Fruit fly (Drosophila melanogaster) whole organism, wandering third instar larva: ENCODE measurements around the gene CG3679.

Source experiments
- Abd-B ChIP-seq: fragments of >200 bp; optimal IDR thresholded peaks from 2 replicates; lab custom pipeline; 2017; ENCODE audit warnings: missing biosample characterization, missing genetic modification characterization
- CG32264 ChIP-seq: fragments of 200-800 bp; sonication (Bioruptor generic); optimal IDR thresholded peaks from 2 replicates; lab custom pipeline; 2016; ENCODE audit warnings: missing biosample characterization, missing genetic modification characterization
- CG9705 ChIP-seq: fragments of 200-800 bp; sonication (Bioruptor generic); optimal IDR thresholded peaks from 2 replicates; lab custom pipeline; 2018; ENCODE audit warnings: missing biosample characterization, mild to moderate bottlenecking, missing genetic modification characterization
- CrebA ChIP-seq: fragments of 200-800 bp; sonication (Bioruptor generic); optimal IDR thresholded peaks from 2 replicates; lab custom pipeline; 2016; ENCODE audit warnings: missing biosample characterization, mild to moderate bottlenecking, missing genetic modification characterization, borderline replicate concordance
- Dfd ChIP-seq: fragments of >200 bp; optimal IDR thresholded peaks from 2 replicates; lab custom pipeline; 2017; ENCODE audit warnings: missing biosample characterization, missing genetic modification characterization
- Dif ChIP-seq: fragments of 200-275, 200-300 bp; sonication (Bioruptor generic); optimal IDR thresholded peaks from 2 replicates; lab custom pipeline; 2018; ENCODE audit warnings: missing biosample characterization, missing genetic modification characterization; ENCODE audit not compliant: partially characterized antibody
- GATAd ChIP-seq: sonication (Bioruptor generic); optimal IDR thresholded peaks from 2 replicates; lab custom pipeline; 2016; ENCODE audit warnings: missing biosample characterization, missing genetic modification characterization
- Hnf4 ChIP-seq: fragments of 200-800 bp; sonication (Bioruptor generic); optimal IDR thresholded peaks from 2 replicates; lab custom pipeline; 2016; ENCODE audit warnings: missing biosample characterization, mild to moderate bottlenecking, missing genetic modification characterization
- Hr78 ChIP-seq: fragments of >200 bp; optimal IDR thresholded peaks from 2 replicates; lab custom pipeline; 2017; ENCODE audit warnings: missing biosample characterization, missing genetic modification characterization
- Hr83 ChIP-seq: fragments of 200-300 bp; sonication (Bioruptor generic); optimal IDR thresholded peaks from 2 replicates; lab custom pipeline; 2016; ENCODE audit warnings: missing biosample characterization, mild to moderate bottlenecking, missing genetic modification characterization, moderate library complexity; ENCODE audit not compliant: poor library complexity, severe bottlenecking
- Jra ChIP-seq: sonication (Bioruptor generic); optimal IDR thresholded peaks from 2 replicates; lab custom pipeline; 2016; ENCODE audit warnings: missing biosample characterization, missing genetic modification characterization
- Mio ChIP-seq: sonication (Bioruptor generic); optimal IDR thresholded peaks from 2 replicates; lab custom pipeline; 2016; ENCODE audit warnings: missing biosample characterization, missing genetic modification characterization
- Myc ChIP-seq: fragments of >200 bp; optimal IDR thresholded peaks from 2 replicates; lab custom pipeline; 2017
- N ChIP-seq: fragments of >200 bp; optimal IDR thresholded peaks from 2 replicates; lab custom pipeline; 2018; ENCODE audit warnings: missing biosample characterization, missing external identifiers, missing genetic modification characterization
- Rel ChIP-seq, 2 experiments: fragments of 200-800 bp; sonication (Bioruptor generic) in 1 of 2; optimal IDR thresholded peaks; 2 replicates in 1 of 2; 3 replicates in 1 of 2; lab custom pipeline; 2016 to 2019; ENCODE audit warnings: mild to moderate bottlenecking in 2 of 2, missing biosample characterization in 2 of 2, missing genetic modification characterization in 2 of 2, moderate library complexity in 1 of 2
- Sp1 ChIP-seq: fragments of 200-800 bp; sonication (Bioruptor generic); optimal IDR thresholded peaks from 3 replicates; lab custom pipeline; 2019; ENCODE audit warnings: missing biosample characterization, mild to moderate bottlenecking, missing genetic modification characterization, moderate library complexity
- Vsx2 ChIP-seq: fragments of 200-300, 225-300 bp; sonication (Bioruptor generic); optimal IDR thresholded peaks from 2 replicates; lab custom pipeline; 2018; ENCODE audit warnings: missing biosample characterization, missing genetic modification characterization; ENCODE audit not compliant: partially characterized antibody
- br ChIP-seq: fragments of 200-800 bp; sonication (Bioruptor generic); optimal IDR thresholded peaks from 2 replicates; lab custom pipeline; 2016; ENCODE audit warnings: missing biosample characterization, missing genetic modification characterization
- brk ChIP-seq: fragments of 200-800 bp; sonication (Bioruptor generic); optimal IDR thresholded peaks from 2 replicates; lab custom pipeline; 2016; ENCODE audit warnings: missing biosample characterization, mild to moderate bottlenecking, missing genetic modification characterization
- dl ChIP-seq, 2 experiments: fragments of 175-275, 200-275 bp in 1 of 2; fragments of 200-275 bp in 1 of 2; sonication (Bioruptor generic); optimal IDR thresholded peaks; lab custom pipeline; 2018; ENCODE audit warnings: mild to moderate bottlenecking in 2 of 2, missing biosample characterization in 2 of 2, missing genetic modification characterization in 2 of 2, moderate library complexity in 2 of 2; ENCODE audit not compliant: partially characterized antibody in 2 of 2, insufficient read depth in 1 of 2
- dmrt93B ChIP-seq: fragments of 200-800 bp; sonication (Bioruptor generic); optimal IDR thresholded peaks from 2 replicates; lab custom pipeline; 2018; ENCODE audit warnings: missing biosample characterization, mild to moderate bottlenecking, missing genetic modification characterization
- dsf ChIP-seq: sonication (Bioruptor generic); optimal IDR thresholded peaks from 2 replicates; lab custom pipeline; 2016; ENCODE audit warnings: missing biosample characterization, missing genetic modification characterization, borderline replicate concordance
- ey ChIP-seq: fragments of 200-800 bp; sonication (Bioruptor generic); optimal IDR thresholded peaks from 2 replicates; lab custom pipeline; 2016; ENCODE audit warnings: missing biosample characterization, missing genetic modification characterization
- foxo ChIP-seq, 2 experiments: fragments of 200-800 bp; sonication (Bioruptor generic); optimal IDR thresholded peaks; 2 replicates in 1 of 2; 3 replicates in 1 of 2; lab custom pipeline; 2016 to 2017; ENCODE audit warnings: missing biosample characterization in 2 of 2, missing genetic modification characterization in 2 of 2
- fru ChIP-seq: fragments of 200-800 bp; sonication (Bioruptor generic); optimal IDR thresholded peaks from 3 replicates; lab custom pipeline; 2016; ENCODE audit warnings: missing biosample characterization, mild to moderate bottlenecking, missing genetic modification characterization
- jim ChIP-seq: fragments of 175-275, 200-325 bp; sonication (Bioruptor generic); optimal IDR thresholded peaks from 2 replicates; lab custom pipeline; 2016; ENCODE audit warnings: missing biosample characterization, mild to moderate bottlenecking, missing genetic modification characterization
- lola ChIP-seq: fragments of >200 bp; optimal IDR thresholded peaks from 2 replicates; lab custom pipeline; 2017; ENCODE audit warnings: missing biosample characterization, missing genetic modification characterization
- pan ChIP-seq: fragments of >200 bp; optimal IDR thresholded peaks from 2 replicates; lab custom pipeline; 2017
- psq ChIP-seq: fragments of 200-800 bp; sonication (Bioruptor generic); optimal IDR thresholded peaks from 3 replicates; lab custom pipeline; 2017; ENCODE audit warnings: missing biosample characterization, mild to moderate bottlenecking, missing genetic modification characterization, moderate library complexity
- rgr ChIP-seq: fragments of 200-800 bp; sonication (Bioruptor generic); optimal IDR thresholded peaks from 3 replicates; lab custom pipeline; 2016; ENCODE audit warnings: missing biosample characterization, mild to moderate bottlenecking, missing genetic modification characterization
- sage ChIP-seq: fragments of 200-800 bp; sonication (Bioruptor generic); optimal IDR thresholded peaks from 2 replicates; lab custom pipeline; 2016; ENCODE audit warnings: missing biosample characterization, mild to moderate bottlenecking, missing genetic modification characterization
- sv ChIP-seq: fragments of 200-800 bp; sonication (Bioruptor generic); optimal IDR thresholded peaks from 3 replicates; lab custom pipeline; 2016; ENCODE audit warnings: missing biosample characterization, missing genetic modification characterization
- tai ChIP-seq: sonication (Bioruptor generic); optimal IDR thresholded peaks from 2 replicates; lab custom pipeline; 2016; ENCODE audit warnings: missing biosample characterization, missing genetic modification characterization
- usp ChIP-seq: fragments of >200 bp; optimal IDR thresholded peaks from 2 replicates; lab custom pipeline; 2017; ENCODE audit warnings: missing biosample characterization, missing genetic modification characterization
- woc ChIP-seq: sonication (Bioruptor generic); optimal IDR thresholded peaks from 2 replicates; lab custom pipeline; 2016; ENCODE audit warnings: missing biosample characterization, mild to moderate bottlenecking, missing genetic modification characterization

Gene CG3679

dm6 chrX:16297618-16298017 is 6.1 kb upstream of the CG3679 start, which contains the start of gene ERp44:
Gene ERp44, minus strand, starts transcription at chrX:16297718.
- TF ChIP-seq fru (GFP tag; lab: Kevin White, UChicago): no peak

dm6 chrX:16308310-16308918 is 4.7 kb downstream of the CG3679 start, which contains the start of gene Had1:
Gene Had1, minus strand, starts transcription at chrX:16308667.
- TF ChIP-seq woc (GFP tag; lab: Kevin White, UChicago) (peak; percentile 46), Dif (GFP tag; lab: Kevin White, UChicago) (peak; percentile 71), Rel (GFP tag; optimal IDR thresholded peaks at IDR 0.05; lab: Kevin White, UChicago) (no peak), Rel (tag; optimal IDR thresholded peaks at IDR 0.05; lab: Kevin White, UChicago) (peak; percentile 4), pan (lab: Kevin White, UChicago) (no peak), Jra (no peak), Myc (lab: Kevin White, UChicago) (peak; percentile 39)

DNA sequence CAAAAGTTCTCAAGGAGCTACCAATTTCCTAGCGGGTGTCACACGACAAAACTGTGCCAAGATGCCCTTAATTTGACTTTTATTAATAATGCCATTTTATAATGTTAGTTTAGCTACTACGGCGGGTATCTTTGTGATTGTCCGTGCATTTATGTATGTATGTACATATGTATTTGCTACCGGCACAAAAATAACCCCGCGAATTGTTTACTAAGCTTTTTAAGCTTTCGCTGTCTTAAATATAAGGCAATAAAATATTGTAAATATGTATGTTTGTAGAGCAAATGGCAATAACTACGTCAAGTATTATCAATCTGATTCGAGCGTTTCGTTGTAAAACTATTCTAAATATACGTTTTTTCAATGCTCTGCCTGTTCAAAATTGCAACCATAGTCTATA is 5.3 kb downstream of the CG3679 start:
- TF ChIP-seq ey (no peak), psq (no peak), Hnf4 (GFP tag; lab: Kevin White, UChicago) (no peak), tai (GFP tag; lab: Kevin White, UChicago) (no peak), dsf (GFP tag; lab: Kevin White, UChicago) (no peak), sage (GFP tag; lab: Kevin White, UChicago) (no peak), CG9705 (GFP tag; lab: Kevin White, UChicago) (no peak)

DNA sequence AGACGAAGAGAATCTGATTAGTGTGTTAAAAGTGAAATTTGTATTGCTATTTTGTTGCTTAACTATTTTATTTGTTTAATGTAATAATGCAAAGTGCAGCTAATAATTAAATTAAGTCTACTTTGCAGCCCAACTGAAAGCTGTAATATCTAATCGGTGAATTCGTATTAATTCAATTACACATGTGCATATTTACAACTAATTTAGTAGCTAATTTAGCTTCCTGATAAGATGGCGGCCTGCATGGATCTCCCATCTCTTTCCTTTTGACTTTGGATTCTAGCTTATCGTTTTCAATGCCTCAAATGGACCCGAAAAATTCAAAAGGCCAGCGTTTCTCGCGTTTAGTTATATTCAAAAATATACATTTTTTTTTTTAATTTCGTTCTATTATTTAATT is 6.1 kb downstream of the CG3679 start:
- TF ChIP-seq Vsx2 (GFP tag; lab: Kevin White, UChicago): peak; percentile 11
- no peak for TF ChIP-seq Hr78
- no peak for TF ChIP-seq ey
- TF ChIP-seq dmrt93B (GFP tag; lab: Kevin White, UChicago): no peak
- TF ChIP-seq sv: no peak
- TF ChIP-seq brk (GFP tag; lab: Kevin White, UChicago): no peak
- no peak for TF ChIP-seq tai (GFP tag; lab: Kevin White, UChicago)

DNA sequence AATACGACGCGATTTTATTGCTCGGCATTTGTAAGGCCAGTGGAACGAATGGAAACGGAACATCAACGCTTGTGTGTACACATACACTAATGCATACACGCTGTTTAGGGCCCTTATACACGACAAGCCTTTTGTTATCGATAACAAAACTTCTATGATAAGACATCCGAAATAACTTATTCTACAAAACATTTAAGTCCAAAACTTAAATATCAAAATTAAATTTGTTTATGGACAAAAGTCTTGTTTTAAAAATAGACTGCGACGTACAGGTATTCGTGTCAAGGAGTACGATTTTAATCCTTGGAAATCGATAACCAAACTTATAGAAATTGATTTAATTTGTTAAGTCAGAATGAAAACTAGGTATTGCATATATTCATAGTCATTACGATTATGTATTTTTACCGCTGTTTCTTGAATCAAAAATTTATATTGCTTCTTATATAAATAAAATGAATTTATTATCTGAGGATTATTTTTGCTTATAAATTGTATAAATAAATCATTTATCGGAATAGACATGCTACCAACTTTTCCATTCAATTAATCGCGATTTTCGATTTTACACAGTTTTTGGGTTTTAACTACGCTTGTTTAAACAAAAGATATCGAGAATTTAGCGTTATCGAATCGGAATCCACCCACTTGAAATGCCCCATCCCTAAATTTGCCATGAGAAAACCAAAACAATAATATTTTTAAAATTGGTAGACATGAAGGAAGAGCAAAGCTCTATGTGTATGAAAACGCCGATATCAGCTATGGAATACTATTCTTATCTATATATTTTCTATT is 9.6 kb downstream of the CG3679 start, which contains the start of the genes CG9915 and SWIP:
Gene CG9915 (minus strand): TSS at position 61 of the 798 bp plus-strand sequence.
Gene SWIP (plus strand): TSS at position 632 of the 798 bp plus-strand sequence.
- no peak for TF ChIP-seq Abd-B (GFP tag; lab: Kevin White, UChicago)
- TF ChIP-seq Rel (GFP tag; optimal IDR thresholded peaks at IDR 0.05; lab: Kevin White, UChicago): no peak
- TF ChIP-seq Rel (tag; optimal IDR thresholded peaks at IDR 0.05; lab: Kevin White, UChicago): no peak
- TF ChIP-seq CrebA (GFP tag; lab: Kevin White, UChicago): no peak
- TF ChIP-seq foxo (GFP tag; optimal IDR thresholded peaks at IDR 0.05; lab: Kevin White, UChicago): peak in 1 of 2 experiments; percentile 25
- no peak for TF ChIP-seq Myc (lab: Kevin White, UChicago)
- no peak for TF ChIP-seq Mio (GFP tag; lab: Kevin White, UChicago)
- TF ChIP-seq usp (GFP tag; lab: Kevin White, UChicago): no peak
- peak; percentile 99 for TF ChIP-seq Vsx2 (GFP tag; lab: Kevin White, UChicago)
- TF ChIP-seq CG32264 (GFP tag; lab: Kevin White, UChicago): no peak
- TF ChIP-seq woc (GFP tag; lab: Kevin White, UChicago): peak; percentile 29
- no peak for TF ChIP-seq Hr78
- TF ChIP-seq br (GFP tag; lab: Kevin White, UChicago): no peak
- TF ChIP-seq dl (GFP tag; optimal IDR thresholded peaks at IDR 0.05; lab: Kevin White, UChicago; ENCODE audit: insufficient read depth in 1 of 2, partially characterized antibody in 2 of 2): peak; percentile 69 to 90
- no peak for TF ChIP-seq rgr (GFP tag; lab: Kevin White, UChicago)
- TF ChIP-seq Jra: no peak
- TF ChIP-seq jim (GFP tag; lab: Kevin White, UChicago): no peak
- TF ChIP-seq lola (GFP tag; lab: Kevin White, UChicago): no peak
- no peak for TF ChIP-seq tai (GFP tag; lab: Kevin White, UChicago)
- no peak for TF ChIP-seq N (GFP tag; lab: Kevin White, UChicago)
- TF ChIP-seq Dfd (GFP tag; lab: Kevin White, UChicago): no peak
- TF ChIP-seq Dif (GFP tag; lab: Kevin White, UChicago): peak; percentile 97
- peak; percentile 17 for TF ChIP-seq Sp1 (GFP tag; lab: Kevin White, UChicago)
- TF ChIP-seq CG9705 (GFP tag; lab: Kevin White, UChicago): no peak
- no peak for TF ChIP-seq fru (GFP tag; lab: Kevin White, UChicago)
- TF ChIP-seq GATAd (GFP tag; lab: Kevin White, UChicago): no peak
- no peak for TF ChIP-seq pan (lab: Kevin White, UChicago)
- no peak for TF ChIP-seq Hnf4 (GFP tag; lab: Kevin White, UChicago)
- TF ChIP-seq Hr83 (GFP tag; lab: Kevin White, UChicago): no peak
- TF ChIP-seq dsf (GFP tag; lab: Kevin White, UChicago): no peak
